Worm (Caenorhabditis elegans) whole organism, L4 larva: ENCODE measurements around the gene F46C3.7.
A peak's percentile ranks its signal among the peaks of the same experiment; 100 is the strongest.

Experiments
- F10B5.3 ChIP-seq: sonication (generic microtip); optimal IDR thresholded peaks from 2 replicates; lab custom pipeline; 2016; ENCODE audit warnings: mild to moderate bottlenecking, missing genetic modification characterization, missing compliant biosample characterization
- F37D6.2 ChIP-seq: sonication (generic microtip); optimal IDR thresholded peaks from 2 replicates; lab custom pipeline; 2016; ENCODE audit warnings: mild to moderate bottlenecking, missing genetic modification characterization, missing compliant biosample characterization
- F49E8.2 ChIP-seq: sonication (generic microtip); optimal IDR thresholded peaks from 2 replicates; lab custom pipeline; 2016; ENCODE audit warnings: missing compliant biosample characterization, mild to moderate bottlenecking, missing genetic modification characterization, borderline replicate concordance
- R02D3.7 ChIP-seq: fragments of 150-350 bp; sonication (generic microtip); optimal IDR thresholded peaks from 3 replicates; lab custom pipeline; 2014; ENCODE audit warnings: missing biosample characterization, missing genetic modification characterization
- aha-1 ChIP-seq: fragments of 150-350 bp; peaks from one replicate; lab custom pipeline; 2014; ENCODE audit warnings: missing biosample characterization, missing genetic modification characterization
- ceh-32 ChIP-seq: sonication (generic microtip); optimal IDR thresholded peaks from 2 replicates; lab custom pipeline; 2016; ENCODE audit warnings: mild to moderate bottlenecking, missing genetic modification characterization, missing compliant biosample characterization; ENCODE audit not compliant: poor library complexity
- cey-2 ChIP-seq: sonication (generic microtip); optimal IDR thresholded peaks from 3 replicates; lab custom pipeline; 2017; ENCODE audit warnings: missing genetic modification characterization, mild to moderate bottlenecking, missing compliant biosample characterization, antibody characterized with exemption, borderline replicate concordance; ENCODE audit not compliant: insufficient read depth
- daf-12 ChIP-seq: fragments of 150-350 bp; optimal IDR thresholded peaks from 2 replicates; lab custom pipeline; 2014; ENCODE audit warnings: missing biosample characterization, missing genetic modification reagents, missing genetic modification characterization
- daf-16 ChIP-seq, 3 experiments: sonication (generic microtip); optimal IDR thresholded peaks; 2 replicates each; lab custom pipeline; 2016 to 2017; ENCODE audit warnings: missing genetic modification characterization in 3 of 3, missing genetic modification reagents in 3 of 3, mild to moderate bottlenecking in 2 of 3, missing compliant biosample characterization in 2 of 3, missing biosample characterization in 1 of 3, moderate library complexity in 1 of 3
- egl-43 ChIP-seq: fragments of 200-800 bp; sonication (Bioruptor generic); IDR thresholded peaks from 2 replicates; pipeline ENCODE4 v1.3.6; 2022; ENCODE audit warnings: missing genetic modification reagents, missing genetic modification characterization, missing compliant biosample characterization
- fkh-10 ChIP-seq: fragments of 150-350 bp; optimal IDR thresholded peaks from 2 replicates; lab custom pipeline; 2014; ENCODE audit warnings: missing biosample characterization, missing genetic modification reagents, missing genetic modification characterization
- hif-1 ChIP-seq, 2 experiments: sonication (generic microtip); optimal IDR thresholded peaks; 2 replicates each; lab custom pipeline; 2016 to 2017; ENCODE audit warnings: missing compliant biosample characterization in 2 of 2, missing genetic modification characterization in 2 of 2, missing genetic modification reagents in 2 of 2, missing genotype in 2 of 2, mild to moderate bottlenecking in 1 of 2
- hlh-11 ChIP-seq: fragments of 200-800 bp; sonication (Bioruptor generic); optimal IDR thresholded peaks from 2 replicates; lab custom pipeline; 2018; ENCODE audit warnings: mild to moderate bottlenecking, missing genetic modification characterization, missing compliant biosample characterization
- jun-1 ChIP-seq: fragments of 150-350 bp; optimal IDR thresholded peaks from 2 replicates; lab custom pipeline; 2014; ENCODE audit warnings: missing biosample characterization, missing genetic modification reagents, missing genetic modification characterization
- lim-7 ChIP-seq: fragments of 200-800 bp; sonication (Bioruptor generic); IDR thresholded peaks from 2 replicates; pipeline ENCODE4 v1.3.6; 2022; ENCODE audit warnings: missing genetic modification characterization, missing compliant biosample characterization
- lin-1 ChIP-seq: fragments of 200-800 bp; sonication (Bioruptor generic); IDR thresholded peaks from 2 replicates; pipeline ENCODE4 v1.3.6; 2022; ENCODE audit warnings: missing genetic modification reagents, missing genetic modification characterization, missing compliant biosample characterization
- nhr-237 ChIP-seq: sonication (generic microtip); optimal IDR thresholded peaks from 2 replicates; lab custom pipeline; 2017; ENCODE audit warnings: missing biosample characterization, missing genetic modification characterization
- nhr-28 ChIP-seq: fragments of 150-350 bp; optimal IDR thresholded peaks from 2 replicates; lab custom pipeline; 2014; ENCODE audit warnings: missing biosample characterization, missing genetic modification characterization
- nhr-48 ChIP-seq: sonication (generic microtip); optimal IDR thresholded peaks from 2 replicates; lab custom pipeline; 2016; ENCODE audit warnings: mild to moderate bottlenecking, missing genetic modification characterization, missing compliant biosample characterization
- nhr-76 ChIP-seq: fragments of 150-350 bp; optimal IDR thresholded peaks from 2 replicates; lab custom pipeline; 2014; ENCODE audit warnings: missing biosample characterization, missing genetic modification characterization
- pqm-1 ChIP-seq: sonication (generic microtip); optimal IDR thresholded peaks from 2 replicates; lab custom pipeline; 2017; ENCODE audit warnings: missing biosample characterization, missing genetic modification characterization
- set-16 ChIP-seq: fragments of 200-800 bp; sonication (Bioruptor generic); IDR thresholded peaks from 2 replicates; pipeline ENCODE4 v1.3.6; 2022; ENCODE audit warnings: missing genetic modification reagents, missing genetic modification characterization, missing compliant biosample characterization
- snpc-1.2 ChIP-seq: fragments of 200-800 bp; sonication (Bioruptor generic); IDR thresholded peaks from 2 replicates; pipeline ENCODE4 v1.3.6; 2022; ENCODE audit warnings: missing genetic modification reagents, missing genetic modification characterization, missing compliant biosample characterization
- snpc-4 ChIP-seq: fragments of 150-350 bp; optimal IDR thresholded peaks from 2 replicates; lab custom pipeline; 2014; ENCODE audit warnings: missing biosample characterization, missing genetic modification characterization
- tra-1 ChIP-seq: fragments of 200-800 bp; sonication (Bioruptor generic); IDR thresholded peaks from 2 replicates; pipeline ENCODE4 v1.3.6; 2022; ENCODE audit warnings: missing genetic modification reagents, missing genetic modification characterization, missing compliant biosample characterization
- unc-130 ChIP-seq: sonication (generic microtip); optimal IDR thresholded peaks from 2 replicates; lab custom pipeline; 2016; ENCODE audit warnings: missing genetic modification reagents, missing genetic modification characterization, missing compliant biosample characterization
- zfp-2 ChIP-seq: sonication (generic microtip); optimal IDR thresholded peaks from 2 replicates; lab custom pipeline; 2016; ENCODE audit warnings: mild to moderate bottlenecking, missing genetic modification characterization, missing compliant biosample characterization
- zfp-3 ChIP-seq: fragments of 200-800 bp; sonication (Bioruptor generic); conservative IDR thresholded peaks from 2 replicates; pipeline ENCODE4 v1.3.6; 2022; ENCODE audit warnings: missing genetic modification reagents, missing genetic modification characterization, missing compliant biosample characterization
- ztf-7 ChIP-seq: fragments of 150-350 bp; optimal IDR thresholded peaks from 2 replicates; lab custom pipeline; 2014; ENCODE audit warnings: missing biosample characterization, missing genetic modification characterization

Gene F46C3.7

ce11 chrX:11426647-11427046 lies 13.2 kb upstream of the F46C3.7 start:
- TF ChIP-seq jun-1 (no peak), ztf-7 (no peak), zfp-2 (tag; lab: Kevin White, UChicago) (no peak), hif-1 (tag; optimal IDR thresholded peaks at IDR 0.05; lab: Kevin White, UChicago) (no peak), daf-16 (GFP tag; optimal IDR thresholded peaks at IDR 0.05; lab: Kevin White, UChicago) (no peak), daf-16 (tag; optimal IDR thresholded peaks at IDR 0.05; lab: Kevin White, UChicago) (peak; percentile 86), nhr-28 (tag; lab: Kevin White, UChicago) (peak; percentile 14), hlh-11 (tag; lab: Kevin White, UChicago) (peak; percentile 20), pqm-1 (tag; lab: Kevin White, UChicago) (peak; percentile 36), snpc-4 (tag; lab: Kevin White, UChicago) (no peak), nhr-237 (tag; lab: Kevin White, UChicago) (no peak), fkh-10 (no peak), daf-12 (tag; lab: Kevin White, UChicago) (no peak), R02D3.7 (tag; lab: Kevin White, UChicago) (no peak), ceh-32 (tag; lab: Kevin White, UChicago) (no peak), tra-1 (no peak), F10B5.3 (tag; lab: Kevin White, UChicago) (no peak), F49E8.2 (tag; lab: Kevin White, UChicago) (no peak), aha-1 (tag; lab: Kevin White, UChicago) (peak; percentile 45)

ce11 chrX:11427550-11427949 lies 12.3 kb upstream of the F46C3.7 start:
- TF ChIP-seq nhr-28 (tag; lab: Kevin White, UChicago) (no peak), lin-1 (no peak), unc-130 (GFP tag; lab: Kevin White, UChicago) (no peak), aha-1 (tag; lab: Kevin White, UChicago) (peak; percentile 93)
- TF ChIP-seq, all 104 proteins: peak for 1

- TF ChIP-seq hlh-11 (tag; lab: Kevin White, UChicago), result no peak
- TF ChIP-seq nhr-28 (tag; lab: Kevin White, UChicago), result no peak
- TF ChIP-seq zfp-3, result no peak
- no peak for TF ChIP-seq nhr-76 (tag; lab: Kevin White, UChicago)
- no peak for TF ChIP-seq nhr-237 (tag; lab: Kevin White, UChicago)
- no peak for TF ChIP-seq F37D6.2
- no peak for TF ChIP-seq cey-2 (tag; lab: Kevin White, UChicago)
Measured at ce11 chrX:11433488-11433887, 6.4 kb upstream of the F46C3.7 start, which contains the start of gene hum-4. Gene hum-4 (minus strand): TSS chrX:11433588.

ce11 chrX:11435488-11435887 lies 4.4 kb upstream of the F46C3.7 start:
- peak; percentile 95 for TF ChIP-seq aha-1 (tag; lab: Kevin White, UChicago)
- no peak for TF ChIP-seq nhr-48 (tag; lab: Kevin White, UChicago)
- TF ChIP-seq, all 104 proteins: peak for 1

ce11 chrX:11437716-11438115 lies 2.1 kb upstream of the F46C3.7 start:
- TF ChIP-seq snpc-1.2 (GFP tag; lab: Robert Waterston, UW), result no peak

ce11 chrX:11439006-11439405 lies 834 bp upstream of the F46C3.7 start:
- TF ChIP-seq set-16 (GFP tag; lab: Robert Waterston, UW), result 0 out of 2 replicates have a peak, but pooled peaks have one; percentile 5
- 0 out of 2 replicates have a peak, but pooled peaks have one; percentile 32 for TF ChIP-seq egl-43 (GFP tag; lab: Robert Waterston, UW)

- 0 out of 2 replicates have a peak, but pooled peaks have one; percentile 17 for TF ChIP-seq lim-7
Measured at ce11 chrX:11443335-11443734, 3.5 kb downstream of the F46C3.7 start.
